Fruit fly (Drosophila melanogaster) whole organism, prepupa: ENCODE measurements around the gene hoe2.

Experiments used
- CG10669 ChIP-seq: fragments of 200-800 bp; sonication (Bioruptor generic); optimal IDR thresholded peaks from 3 replicates; lab custom pipeline; 2018; ENCODE audit warnings: missing biosample characterization, mild to moderate bottlenecking, missing genetic modification characterization, moderate library complexity
- CG16779 ChIP-seq: fragments of 200-800 bp; sonication (Bioruptor generic); optimal IDR thresholded peaks from 3 replicates; lab custom pipeline; 2017; ENCODE audit warnings: missing biosample characterization, mild to moderate bottlenecking, missing genetic modification characterization
- CG3032 ChIP-seq: fragments of 200-800 bp; optimal IDR thresholded peaks from 2 replicates; lab custom pipeline; 2019; ENCODE audit warnings: missing biosample characterization, mild to moderate bottlenecking, missing genetic modification characterization, moderate library complexity
- CG6276 ChIP-seq: fragments of 200-800 bp; sonication (Bioruptor generic); optimal IDR thresholded peaks from 2 replicates; lab custom pipeline; 2017; ENCODE audit warnings: missing biosample characterization, mild to moderate bottlenecking, missing genetic modification characterization
- CG6854 ChIP-seq: fragments of 200-800 bp; sonication (Bioruptor generic); optimal IDR thresholded peaks from 2 replicates; lab custom pipeline; 2017; ENCODE audit warnings: missing biosample characterization, mild to moderate bottlenecking, missing genetic modification characterization
- CG8119 ChIP-seq: fragments of 200-800 bp; sonication (Bioruptor generic); IDR thresholded peaks from 3 replicates; pipeline ENCODE4 v1.3.6; 2022; ENCODE audit warnings: missing biosample characterization, missing genetic modification characterization
- Lpt ChIP-seq: fragments of 200-800 bp; sonication (Bioruptor generic); optimal IDR thresholded peaks from 3 replicates; lab custom pipeline; 2016; ENCODE audit warnings: missing biosample characterization, missing genetic modification characterization
- Sox102F ChIP-seq: fragments of 200-800 bp; sonication (Bioruptor generic); optimal IDR thresholded peaks from 2 replicates; lab custom pipeline; 2016; ENCODE audit warnings: missing biosample characterization, mild to moderate bottlenecking, missing genetic modification characterization
- achi ChIP-seq: fragments of 200-800 bp; sonication (Bioruptor generic); optimal IDR thresholded peaks from 3 replicates; lab custom pipeline; 2016; ENCODE audit warnings: missing biosample characterization, missing genetic modification characterization
- cyc ChIP-seq: fragments of 200-800 bp; sonication (Bioruptor generic); optimal IDR thresholded peaks from 3 replicates; lab custom pipeline; 2016; ENCODE audit warnings: missing biosample characterization, missing genetic modification characterization
- topi ChIP-seq: fragments of 200-800 bp; sonication (Bioruptor generic); optimal IDR thresholded peaks from 3 replicates; lab custom pipeline; 2016; ENCODE audit warnings: missing biosample characterization, missing genetic modification characterization

dm6 chr2L:4907986-4908385 is 28.3 kb downstream of the hoe2 start:
- TF ChIP-seq Lpt (GFP tag; lab: Kevin White, UChicago) (peak; percentile 20), Sox102F (no peak), CG6276 (GFP tag; lab: Kevin White, UChicago) (peak; percentile 86), CG10669 (peak; percentile 8), CG6854 (GFP tag; lab: Kevin White, UChicago) (no peak), achi (peak; percentile 51), CG3032 (tag; lab: Kevin White, UChicago) (no peak), cyc (GFP tag; lab: Kevin White, UChicago) (peak; percentile 10), topi (no peak), CG8119 (GFP tag; lab: Robert Waterston, UW) (peak; percentile 87), CG16779 (tag; lab: Kevin White, UChicago) (peak; percentile 17)
